Fruit fly (Drosophila melanogaster) whole organism: ENCODE data around the gene alpha-Man-IIb.

Experiments used
- CG8478 ChIP-seq: fragments of >200 bp; optimal IDR thresholded peaks from 2 replicates; lab custom pipeline; 2018; ENCODE audit warnings: inconsistent platforms
- Dll ChIP-seq: fragments of >200 bp; optimal IDR thresholded peaks from 2 replicates; lab custom pipeline; 2017
- EcR ChIP-seq, 2 experiments: fragments of >200 bp; optimal IDR thresholded peaks; 2 replicates each; lab custom pipeline; 2017; ENCODE audit warnings: missing biosample characterization in 2 of 2, missing genetic modification characterization in 2 of 2, missing genetic modification reagents in 2 of 2
- pan ChIP-seq: fragments of >200 bp; optimal IDR thresholded peaks from 2 replicates; lab custom pipeline; 2017
- psq ChIP-seq: fragments of >200 bp; optimal IDR thresholded peaks from 2 replicates; lab custom pipeline; 2017
- usp ChIP-seq: fragments of >200 bp; optimal IDR thresholded peaks from 2 replicates; lab custom pipeline; 2017; ENCODE audit warnings: missing biosample characterization, missing genetic modification characterization, mixed read lengths

The alpha-Man-IIb gene

dm6 chr3R:15833332-15833731, 29.3 kb downstream of the alpha-Man-IIb start, which contains the start of gene CG43318:
TSS of gene CG43318 (minus strand) at chr3R:15833432.
- TF ChIP-seq usp (GFP tag; lab: Kevin White, UChicago) (no peak), CG8478 (no peak), psq (lab: Kevin White, UChicago) (no peak), pan (lab: Kevin White, UChicago) (no peak), Dll (lab: Kevin White, UChicago) (no peak), EcR (GFP tag; optimal IDR thresholded peaks at IDR 0.05; lab: Kevin White, UChicago) (no peak)

dm6 chr3R:15834375-15835031, 30.5 kb downstream of the alpha-Man-IIb start, which contains the start of the genes CG43317 and Arpc3A:
TSS of gene CG43317 (minus strand) at chr3R:15834425.
TSS of gene Arpc3A (plus strand) at chr3R:15834648.
- TF ChIP-seq CG8478 (no peak), Dll (lab: Kevin White, UChicago) (no peak), usp (GFP tag; lab: Kevin White, UChicago) (no peak), EcR (GFP tag; optimal IDR thresholded peaks at IDR 0.05; lab: Kevin White, UChicago) (no peak), pan (lab: Kevin White, UChicago) (no peak), psq (lab: Kevin White, UChicago) (no peak)

- TF ChIP-seq psq (lab: Kevin White, UChicago), result no peak
- TF ChIP-seq Dll (lab: Kevin White, UChicago), result no peak
- TF ChIP-seq CG8478, result no peak
- TF ChIP-seq EcR (GFP tag; optimal IDR thresholded peaks at IDR 0.05; lab: Kevin White, UChicago), result no peak
- no peak for TF ChIP-seq usp (GFP tag; lab: Kevin White, UChicago)
- no peak for TF ChIP-seq pan (lab: Kevin White, UChicago)
These were observed 33.1 kb downstream of the alpha-Man-IIb start, which contains the start of the genes ND-23 and spn-E for dm6 chr3R:15836864-15837824. TSS of gene ND-23 (minus strand) at chr3R:15837117. TSS of gene spn-E (plus strand) at chr3R:15837419.

- TF ChIP-seq CG8478, result no peak
- no peak for TF ChIP-seq Dll (lab: Kevin White, UChicago)
- TF ChIP-seq psq (lab: Kevin White, UChicago), result no peak
- no peak for TF ChIP-seq pan (lab: Kevin White, UChicago)
- no peak for TF ChIP-seq EcR (GFP tag; optimal IDR thresholded peaks at IDR 0.05; lab: Kevin White, UChicago)
- no peak for TF ChIP-seq usp (GFP tag; lab: Kevin White, UChicago)
These were observed 35.2 kb downstream of the alpha-Man-IIb start, which contains the start of gene Pbp45 for dm6 chr3R:15839294-15839693. TSS of gene Pbp45 (minus strand) at chr3R:15839515.

dm6 chr3R:15846234-15846633, 42.2 kb downstream of the alpha-Man-IIb start, which contains the start of gene CG4546:
TSS of gene CG4546 (plus strand) at chr3R:15846534.
- TF ChIP-seq Dll (lab: Kevin White, UChicago), result no peak
- no peak for TF ChIP-seq usp (GFP tag; lab: Kevin White, UChicago)
- TF ChIP-seq pan (lab: Kevin White, UChicago), result no peak

dm6 chr3R:15851912-15852311, 47.9 kb downstream of the alpha-Man-IIb start:
- TF ChIP-seq CG8478 (no peak), Dll (lab: Kevin White, UChicago) (no peak), psq (lab: Kevin White, UChicago) (no peak), pan (lab: Kevin White, UChicago) (no peak), usp (GFP tag; lab: Kevin White, UChicago) (no peak), EcR (GFP tag; optimal IDR thresholded peaks at IDR 0.05; lab: Kevin White, UChicago) (no peak)

dm6 chr3R:15853347-15853746, 49.3 kb downstream of the alpha-Man-IIb start, which contains the start of gene cv-d:
TSS of gene cv-d (minus strand) at chr3R:15853581.
- TF ChIP-seq usp (GFP tag; lab: Kevin White, UChicago), result no peak
- no peak for TF ChIP-seq pan (lab: Kevin White, UChicago)
- no peak for TF ChIP-seq psq (lab: Kevin White, UChicago)
- TF ChIP-seq CG8478, result no peak
- TF ChIP-seq EcR (GFP tag; optimal IDR thresholded peaks at IDR 0.05; lab: Kevin White, UChicago), result no peak
- no peak for TF ChIP-seq Dll (lab: Kevin White, UChicago)

- no peak for TF ChIP-seq CG8478
- TF ChIP-seq pan (lab: Kevin White, UChicago), result no peak
- no peak for TF ChIP-seq usp (GFP tag; lab: Kevin White, UChicago)
- no peak for TF ChIP-seq psq (lab: Kevin White, UChicago)
- no peak for TF ChIP-seq EcR (GFP tag; optimal IDR thresholded peaks at IDR 0.05; lab: Kevin White, UChicago)
- TF ChIP-seq Dll (lab: Kevin White, UChicago), result no peak
These were observed 53.2 kb downstream of the alpha-Man-IIb start, which contains the start of gene Hmt-1 for dm6 chr3R:15857189-15857767. TSS of gene Hmt-1 (minus strand) at chr3R:15857470.

dm6 chr3R:15859896-15860295, 55.8 kb downstream of the alpha-Man-IIb start, which contains the start of gene CG9632:
TSS of gene CG9632 (plus strand) at chr3R:15860196.
- TF ChIP-seq CG8478 (no peak), Dll (lab: Kevin White, UChicago) (no peak), usp (GFP tag; lab: Kevin White, UChicago) (no peak), EcR (GFP tag; optimal IDR thresholded peaks at IDR 0.05; lab: Kevin White, UChicago) (no peak), pan (lab: Kevin White, UChicago) (no peak), psq (lab: Kevin White, UChicago) (no peak)

- TF ChIP-seq usp (GFP tag; lab: Kevin White, UChicago), result no peak
These were observed 68.9 kb downstream of the alpha-Man-IIb start for dm6 chr3R:15872829-15873440.
